Fruit fly (Drosophila melanogaster) whole organism, adult: ENCODE results near the gene Pex5.

ENCODE experiments used
- CG12768 ChIP-seq: fragments of 200-800 bp; sonication (Bioruptor generic); optimal IDR thresholded peaks from 2 replicates; lab custom pipeline; 2017; ENCODE audit warnings: missing biosample characterization, missing genetic modification characterization, mild to moderate bottlenecking, moderate library complexity, missing genetic modification reagents
- CG1620 ChIP-seq: fragments of 200-800 bp; sonication (Bioruptor generic); optimal IDR thresholded peaks from 2 replicates; lab custom pipeline; 2016; ENCODE audit warnings: missing biosample characterization, missing genetic modification characterization
- Crg-1 ChIP-seq: fragments of 200-800 bp; sonication (Bioruptor generic); optimal IDR thresholded peaks from 2 replicates; lab custom pipeline; 2016; ENCODE audit warnings: missing biosample characterization, missing genetic modification characterization
- Hr96 ChIP-seq: fragments of 200-800 bp; sonication (Bioruptor generic); optimal IDR thresholded peaks from 2 replicates; lab custom pipeline; 2016; ENCODE audit warnings: missing biosample characterization, missing genetic modification characterization
- Mnt ChIP-seq: fragments of 200-800 bp; sonication (Bioruptor generic); optimal IDR thresholded peaks from 2 replicates; lab custom pipeline; 2016; ENCODE audit warnings: missing biosample characterization, mild to moderate bottlenecking, missing genetic modification characterization
- bab1 ChIP-seq: fragments of 200-800 bp; sonication (Bioruptor generic); optimal IDR thresholded peaks from 3 replicates; lab custom pipeline; 2019; ENCODE audit warnings: missing biosample characterization, mild to moderate bottlenecking, missing genetic modification characterization, moderate library complexity
- cic ChIP-seq: fragments of 200-800 bp; sonication (Bioruptor generic); optimal IDR thresholded peaks from 2 replicates; lab custom pipeline; 2017; ENCODE audit warnings: missing biosample characterization, mild to moderate bottlenecking, missing genetic modification characterization, moderate library complexity
- kay ChIP-seq: fragments of 200-800 bp; sonication (Bioruptor generic); peaks from one replicate; lab custom pipeline; 2016; ENCODE audit warnings: missing biosample characterization, missing genetic modification characterization, borderline replicate concordance

DNA sequence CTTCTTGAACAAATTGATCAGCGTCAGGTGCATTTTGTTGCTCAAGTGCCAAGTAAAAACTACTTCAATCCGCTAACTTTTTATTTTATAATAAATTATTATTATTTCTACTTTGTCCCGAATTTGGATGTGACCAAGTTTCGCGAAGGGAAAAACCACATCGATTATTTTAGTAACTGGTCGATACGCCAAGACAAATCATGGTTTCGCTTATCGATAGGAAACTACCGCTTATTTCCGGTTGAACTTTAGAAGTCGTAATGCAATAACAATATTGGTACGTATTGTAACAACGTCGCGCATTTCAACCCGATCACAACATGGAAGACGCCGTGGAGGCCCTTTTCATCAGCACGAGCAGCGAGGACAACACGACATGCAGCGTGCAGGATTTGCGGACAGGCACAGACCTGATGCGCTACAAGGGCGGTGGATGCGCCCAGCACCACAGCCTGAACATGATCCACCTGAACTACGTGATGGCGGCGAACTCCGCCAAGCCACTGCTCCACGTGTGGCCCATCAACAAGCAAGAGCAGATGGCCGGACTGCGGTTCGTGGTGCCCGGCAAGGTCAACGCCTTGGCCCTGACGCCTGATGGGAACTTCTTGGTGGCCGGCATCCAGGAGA is 8.4 kb upstream of the Pex5 start, which contains the start of the genes CG14817 and CG14805:
- TF ChIP-seq CG12768 (GFP tag; lab: Kevin White, UChicago): peak; percentile 58
- peak; percentile 31 for TF ChIP-seq cic
- TF ChIP-seq kay (GFP tag; lab: Kevin White, UChicago): no peak
- TF ChIP-seq bab1 (GFP tag; lab: Kevin White, UChicago): peak; percentile 95
- no peak for TF ChIP-seq Hr96 (GFP tag; lab: Kevin White, UChicago)
- peak; percentile 76 for TF ChIP-seq Crg-1 (GFP tag; lab: Kevin White, UChicago)
- peak; percentile 68 for TF ChIP-seq CG1620
- TF ChIP-seq Mnt (GFP tag; lab: Kevin White, UChicago): peak; percentile 84
